Worm (Caenorhabditis elegans) whole organism, L4 larva: ENCODE results near the gene ZK632.9.
A peak's percentile ranks its signal among the peaks of the same experiment; 100 is the strongest.

ENCODE experiments used
- F10B5.3 ChIP-seq: sonication (generic microtip); optimal IDR thresholded peaks from 2 replicates; lab custom pipeline; 2016; ENCODE audit warnings: mild to moderate bottlenecking, missing genetic modification characterization, missing compliant biosample characterization
- F26F4.8 ChIP-seq: fragments of 200-800 bp; sonication (Bioruptor generic); conservative IDR thresholded peaks from 2 replicates; pipeline ENCODE4 v1.3.6; 2022; ENCODE audit warnings: missing genetic modification characterization, missing compliant biosample characterization
- T20F7.1 ChIP-seq: fragments of 200-800 bp; sonication (Bioruptor generic); optimal IDR thresholded peaks from 2 replicates; lab custom pipeline; 2018; ENCODE audit warnings: mild to moderate bottlenecking, missing genetic modification characterization, missing compliant biosample characterization
- T26A8.4 ChIP-seq: fragments of 200-800 bp; sonication (Bioruptor generic); IDR thresholded peaks from 2 replicates; pipeline ENCODE4 v1.3.6; 2022; ENCODE audit warnings: missing genetic modification characterization, missing compliant biosample characterization
- Y105C5A.15 ChIP-seq: fragments of 200-800 bp; sonication (Bioruptor generic); IDR thresholded peaks from 2 replicates; pipeline ENCODE4 v1.3.6; 2022; ENCODE audit warnings: missing genetic modification characterization, missing compliant biosample characterization
- Y5F2A.4 ChIP-seq: fragments of 200-800 bp; sonication (Bioruptor generic); optimal IDR thresholded peaks from 2 replicates; lab custom pipeline; 2018; ENCODE audit warnings: mild to moderate bottlenecking, missing genetic modification characterization, missing compliant biosample characterization
- aha-1 ChIP-seq: fragments of 150-350 bp; peaks from one replicate; lab custom pipeline; 2014; ENCODE audit warnings: missing biosample characterization, missing genetic modification characterization
- ama-1 ChIP-seq: fragments of 150-350 bp; optimal IDR thresholded peaks from 2 replicates; lab custom pipeline; 2014; ENCODE audit warnings: inconsistent platforms, mixed read lengths
- ceh-32 ChIP-seq: sonication (generic microtip); optimal IDR thresholded peaks from 2 replicates; lab custom pipeline; 2016; ENCODE audit warnings: mild to moderate bottlenecking, missing genetic modification characterization, missing compliant biosample characterization; ENCODE audit not compliant: poor library complexity
- ceh-62 ChIP-seq: sonication (generic microtip); optimal IDR thresholded peaks from 2 replicates; lab custom pipeline; 2017; ENCODE audit warnings: missing biosample characterization, missing genetic modification characterization
- daf-19 ChIP-seq: fragments of 200-800 bp; sonication (Bioruptor generic); conservative IDR thresholded peaks from 2 replicates; pipeline ENCODE4 v1.3.6; 2022; ENCODE audit warnings: missing genetic modification characterization, missing compliant biosample characterization
- daf-8 ChIP-seq: fragments of 200-800 bp; sonication (Bioruptor generic); IDR thresholded peaks from 2 replicates; pipeline ENCODE4 v1.3.6; 2022; ENCODE audit warnings: missing genetic modification characterization, missing compliant biosample characterization
- dmd-6 ChIP-seq: fragments of 200-800 bp; sonication (Bioruptor generic); IDR thresholded peaks from 2 replicates; pipeline ENCODE4 v1.3.6; 2022; ENCODE audit warnings: missing genetic modification reagents, missing genetic modification characterization, missing compliant biosample characterization
- dmd-8 ChIP-seq: fragments of 200-800 bp; sonication (Bioruptor generic); IDR thresholded peaks from 2 replicates; pipeline ENCODE4 v1.3.6; 2022; ENCODE audit warnings: missing genetic modification characterization, missing compliant biosample characterization
- dve-1 ChIP-seq: sonication (generic microtip); optimal IDR thresholded peaks from 2 replicates; lab custom pipeline; 2017; ENCODE audit warnings: antibody characterized with exemption, mild to moderate bottlenecking, missing genetic modification characterization, missing compliant biosample characterization; ENCODE audit not compliant: insufficient read depth
- egl-27 ChIP-seq: sonication (generic microtip); optimal IDR thresholded peaks from 3 replicates; lab custom pipeline; 2017; ENCODE audit warnings: missing biosample characterization, missing genetic modification reagents, missing genetic modification characterization
- egl-43 ChIP-seq: fragments of 200-800 bp; sonication (Bioruptor generic); IDR thresholded peaks from 2 replicates; pipeline ENCODE4 v1.3.6; 2022; ENCODE audit warnings: missing genetic modification reagents, missing genetic modification characterization, missing compliant biosample characterization
- fkh-10 ChIP-seq: fragments of 150-350 bp; optimal IDR thresholded peaks from 2 replicates; lab custom pipeline; 2014; ENCODE audit warnings: missing biosample characterization, missing genetic modification reagents, missing genetic modification characterization
- fos-1 ChIP-seq: fragments of 150-350 bp; optimal IDR thresholded peaks from 2 replicates; lab custom pipeline; 2014; ENCODE audit warnings: missing biosample characterization, missing genetic modification characterization
- gei-8 ChIP-seq: fragments of 200-800 bp; sonication (Bioruptor generic); optimal IDR thresholded peaks from 2 replicates; lab custom pipeline; 2018; ENCODE audit warnings: mild to moderate bottlenecking, missing genetic modification characterization, missing compliant biosample characterization
- hif-1 ChIP-seq, 2 experiments: sonication (generic microtip); optimal IDR thresholded peaks; 2 replicates each; lab custom pipeline; 2016 to 2017; ENCODE audit warnings: missing compliant biosample characterization in 2 of 2, missing genetic modification characterization in 2 of 2, missing genetic modification reagents in 2 of 2, missing genotype in 2 of 2, mild to moderate bottlenecking in 1 of 2
- hlh-11 ChIP-seq: fragments of 200-800 bp; sonication (Bioruptor generic); optimal IDR thresholded peaks from 2 replicates; lab custom pipeline; 2018; ENCODE audit warnings: mild to moderate bottlenecking, missing genetic modification characterization, missing compliant biosample characterization
- hlh-30 ChIP-seq: sonication (generic microtip); optimal IDR thresholded peaks from 2 replicates; lab custom pipeline; 2017; ENCODE audit warnings: antibody characterized with exemption, mild to moderate bottlenecking, missing genetic modification characterization, missing compliant biosample characterization; ENCODE audit not compliant: insufficient read depth
- lin-13 ChIP-seq: fragments of 150-350 bp; optimal IDR thresholded peaks from 2 replicates; lab custom pipeline; 2014; ENCODE audit warnings: missing biosample characterization, missing genetic modification reagents, missing genetic modification characterization
- lin-38 ChIP-seq: fragments of 200-800 bp; sonication (Bioruptor generic); IDR thresholded peaks from 2 replicates; pipeline ENCODE4 v1.3.6; 2022; ENCODE audit warnings: missing genetic modification reagents, missing genetic modification characterization, missing compliant biosample characterization
- lsy-2 ChIP-seq, 2 experiments: fragments of 150-350 bp in 1 of 2; sonication (generic microtip) in 1 of 2; optimal IDR thresholded peaks; 2 replicates each; lab custom pipeline; 2014 to 2017; ENCODE audit warnings: missing biosample characterization in 2 of 2, missing genetic modification characterization in 2 of 2
- madf-5 ChIP-seq, 2 experiments: fragments of 200-800 bp; sonication (Bioruptor generic); IDR thresholded peaks; 2 replicates each; pipeline ENCODE4 v1.3.6; 2022; ENCODE audit warnings: missing compliant biosample characterization in 2 of 2, missing genetic modification characterization in 2 of 2
- madf-9 ChIP-seq: fragments of 200-800 bp; sonication (Bioruptor generic); conservative IDR thresholded peaks from 2 replicates; pipeline ENCODE4 v1.3.6; 2022; ENCODE audit warnings: missing genetic modification reagents, missing genetic modification characterization, missing compliant biosample characterization
- mdl-1 ChIP-seq, 2 experiments: fragments of 150-350 bp in 1 of 2; sonication (generic microtip) in 1 of 2; optimal IDR thresholded peaks; 2 replicates each; lab custom pipeline; 2014 to 2017; ENCODE audit warnings: missing biosample characterization in 2 of 2, missing genetic modification characterization in 2 of 2
- mep-1 ChIP-seq: fragments of 150-350 bp; sonication (generic microtip); optimal IDR thresholded peaks from 3 replicates; lab custom pipeline; 2014; ENCODE audit warnings: missing biosample characterization, missing genetic modification characterization
- mes-2 ChIP-seq: sonication (generic microtip); optimal IDR thresholded peaks from 2 replicates; lab custom pipeline; 2016; ENCODE audit warnings: missing genotype, mild to moderate bottlenecking, missing genetic modification characterization, missing compliant biosample characterization; ENCODE audit not compliant: poor library complexity, severe bottlenecking
- mxl-2 ChIP-seq: fragments of 200-800 bp; sonication (Bioruptor generic); conservative IDR thresholded peaks from 2 replicates; pipeline ENCODE4 v1.3.6; 2022; ENCODE audit warnings: missing genetic modification reagents, missing genetic modification characterization, missing compliant biosample characterization
- nhr-102 ChIP-seq: sonication (generic microtip); optimal IDR thresholded peaks from 2 replicates; lab custom pipeline; 2016; ENCODE audit warnings: mild to moderate bottlenecking, missing genetic modification characterization, moderate library complexity, missing compliant biosample characterization
- nhr-11 ChIP-seq: fragments of 150-350 bp; optimal IDR thresholded peaks from 2 replicates; lab custom pipeline; 2014; ENCODE audit warnings: missing biosample characterization, missing genetic modification characterization
- nhr-111 ChIP-seq: fragments of 200-800 bp; sonication (Bioruptor generic); optimal IDR thresholded peaks from 2 replicates; lab custom pipeline; 2018; ENCODE audit warnings: mild to moderate bottlenecking, missing genetic modification characterization, missing compliant biosample characterization
- nhr-25 ChIP-seq: sonication (generic microtip); optimal IDR thresholded peaks from 2 replicates; lab custom pipeline; 2017; ENCODE audit warnings: missing genetic modification characterization, mild to moderate bottlenecking, missing compliant biosample characterization, antibody characterized with exemption, moderate library complexity, borderline replicate concordance; ENCODE audit not compliant: insufficient read depth
- nhr-28 ChIP-seq: fragments of 150-350 bp; optimal IDR thresholded peaks from 2 replicates; lab custom pipeline; 2014; ENCODE audit warnings: missing biosample characterization, missing genetic modification characterization
- nhr-42 ChIP-seq: fragments of 200-800 bp; sonication (Bioruptor generic); IDR thresholded peaks from 2 replicates; pipeline ENCODE4 v1.3.6; 2022; ENCODE audit warnings: missing genetic modification characterization, missing compliant biosample characterization
- nhr-48 ChIP-seq: sonication (generic microtip); optimal IDR thresholded peaks from 2 replicates; lab custom pipeline; 2016; ENCODE audit warnings: mild to moderate bottlenecking, missing genetic modification characterization, missing compliant biosample characterization
- nhr-76 ChIP-seq: fragments of 150-350 bp; optimal IDR thresholded peaks from 2 replicates; lab custom pipeline; 2014; ENCODE audit warnings: missing biosample characterization, missing genetic modification characterization
- nhr-77 ChIP-seq: fragments of 150-350 bp; optimal IDR thresholded peaks from 2 replicates; lab custom pipeline; 2014; ENCODE audit warnings: missing biosample characterization, missing genetic modification characterization
- pqm-1 ChIP-seq: sonication (generic microtip); optimal IDR thresholded peaks from 2 replicates; lab custom pipeline; 2017; ENCODE audit warnings: missing biosample characterization, missing genetic modification characterization
- sdz-12 ChIP-seq: fragments of 200-800 bp; sonication (Bioruptor generic); optimal IDR thresholded peaks from 2 replicates; lab custom pipeline; 2018; ENCODE audit warnings: mild to moderate bottlenecking, missing genetic modification characterization, missing compliant biosample characterization
- set-16 ChIP-seq: fragments of 200-800 bp; sonication (Bioruptor generic); IDR thresholded peaks from 2 replicates; pipeline ENCODE4 v1.3.6; 2022; ENCODE audit warnings: missing genetic modification reagents, missing genetic modification characterization, missing compliant biosample characterization
- skn-1 ChIP-seq: fragments of 150-350 bp; optimal IDR thresholded peaks from 2 replicates; lab custom pipeline; 2014; ENCODE audit warnings: missing biosample characterization, missing genetic modification characterization
- spr-3 ChIP-seq: fragments of 200-800 bp; sonication (Bioruptor generic); optimal IDR thresholded peaks from 2 replicates; lab custom pipeline; 2018; ENCODE audit warnings: mild to moderate bottlenecking, missing genetic modification characterization, missing compliant biosample characterization
- unc-130 ChIP-seq: sonication (generic microtip); optimal IDR thresholded peaks from 2 replicates; lab custom pipeline; 2016; ENCODE audit warnings: missing genetic modification reagents, missing genetic modification characterization, missing compliant biosample characterization
- unc-62 ChIP-seq, 3 experiments: fragments of 150-350 bp in 1 of 3; sonication (generic microtip); optimal IDR thresholded peaks in 2 of 3; peaks in 1 of 3; 1 replicate in 1 of 3; 2 replicates in 2 of 3; lab custom pipeline; 2014 to 2017; ENCODE audit warnings: missing biosample characterization in 3 of 3, missing genetic modification characterization in 3 of 3, missing genetic modification reagents in 3 of 3, missing genotype in 1 of 3
- vab-7 ChIP-seq: fragments of 200-800 bp; sonication (Bioruptor generic); IDR thresholded peaks from 2 replicates; pipeline ENCODE4 v1.3.6; 2022; ENCODE audit warnings: missing genetic modification reagents, missing genetic modification characterization, missing compliant biosample characterization
- zfp-2 ChIP-seq: sonication (generic microtip); optimal IDR thresholded peaks from 2 replicates; lab custom pipeline; 2016; ENCODE audit warnings: mild to moderate bottlenecking, missing genetic modification characterization, missing compliant biosample characterization
- zfp-3 ChIP-seq: fragments of 200-800 bp; sonication (Bioruptor generic); conservative IDR thresholded peaks from 2 replicates; pipeline ENCODE4 v1.3.6; 2022; ENCODE audit warnings: missing genetic modification reagents, missing genetic modification characterization, missing compliant biosample characterization

Gene ZK632.9

ce11 chrIII:9808179-9808578 lies 17.1 kb downstream of the ZK632.9 start, which contains the start of gene gtap-2:
Gene gtap-2 (plus strand): TSS chrIII:9808544.
- TF ChIP-seq nhr-111 (GFP tag; lab: Kevin White, UChicago), result no peak
- peak in 1 of 2 experiments; percentile 54 for TF ChIP-seq hif-1 (tag; optimal IDR thresholded peaks at IDR 0.05; lab: Kevin White, UChicago)
- no peak for TF ChIP-seq daf-19 (GFP tag; lab: Robert Waterston, UW)
- no peak for TF ChIP-seq ceh-62 (tag; lab: Kevin White, UChicago)
- TF ChIP-seq hlh-11 (tag; lab: Kevin White, UChicago), result no peak
- TF ChIP-seq aha-1 (tag; lab: Kevin White, UChicago), result no peak
- TF ChIP-seq unc-130 (GFP tag; lab: Kevin White, UChicago), result no peak
- TF ChIP-seq nhr-77 (tag; lab: Kevin White, UChicago), result no peak
- peak; percentile 3 for TF ChIP-seq dve-1 (tag; lab: Kevin White, UChicago)
- no peak for TF ChIP-seq spr-3
- no peak for TF ChIP-seq Y105C5A.15 (GFP tag; lab: Robert Waterston, UW)
- TF ChIP-seq egl-27, result no peak
- TF ChIP-seq gei-8 (GFP tag; lab: Kevin White, UChicago), result no peak
- TF ChIP-seq egl-43 (GFP tag; lab: Robert Waterston, UW), result no peak
- TF ChIP-seq T26A8.4 (GFP tag; lab: Robert Waterston, UW), result no peak
- no peak for TF ChIP-seq dmd-8
- TF ChIP-seq fkh-10 (GFP tag; lab: Kevin White, UChicago), result no peak
- peak; percentile 35 for TF ChIP-seq mes-2 (tag; lab: Kevin White, UChicago)
- no peak for TF ChIP-seq daf-8
- no peak for TF ChIP-seq skn-1 (tag; lab: Kevin White, UChicago)
- no peak for TF ChIP-seq nhr-102 (tag; lab: Kevin White, UChicago)
- TF ChIP-seq F26F4.8 (GFP tag; lab: Robert Waterston, UW), result no peak
- no peak for TF ChIP-seq pqm-1
- no peak for TF ChIP-seq lin-13 (GFP tag; lab: Kevin White, UChicago)
- no peak for TF ChIP-seq unc-62 (GFP tag; optimal IDR thresholded peaks at IDR 0.05 in 1 of 2; lab: Kevin White, UChicago)
- no peak for TF ChIP-seq unc-62 (tag; optimal IDR thresholded peaks at IDR 0.05; lab: Kevin White, UChicago)
- no peak for TF ChIP-seq mxl-2 (GFP tag; lab: Robert Waterston, UW)
- no peak for TF ChIP-seq zfp-3 (GFP tag; lab: Robert Waterston, UW)
- TF ChIP-seq mdl-1 (tag; optimal IDR thresholded peaks at IDR 0.05; lab: Kevin White, UChicago), result no peak
- peak; percentile 37 for TF ChIP-seq T20F7.1 (GFP tag; lab: Kevin White, UChicago)
- no peak for TF ChIP-seq Y5F2A.4 (GFP tag; lab: Kevin White, UChicago)
- TF ChIP-seq ceh-32 (tag; lab: Kevin White, UChicago), result no peak
- TF ChIP-seq nhr-48, result no peak
- TF ChIP-seq lsy-2 (tag; optimal IDR thresholded peaks at IDR 0.05; lab: Kevin White, UChicago), result peak in 1 of 2 experiments; percentile 37
- TF ChIP-seq hlh-30 (tag; lab: Kevin White, UChicago), result peak; percentile 9
- TF ChIP-seq nhr-76 (tag; lab: Kevin White, UChicago), result no peak
- no peak for TF ChIP-seq F10B5.3 (tag; lab: Kevin White, UChicago)
- no peak for TF ChIP-seq mep-1 (tag; lab: Kevin White, UChicago)
- TF ChIP-seq zfp-2 (tag; lab: Kevin White, UChicago), result no peak
- TF ChIP-seq ama-1 (lab: Kevin White, UChicago), result no peak
- no peak for TF ChIP-seq dmd-6 (GFP tag; lab: Robert Waterston, UW)
- TF ChIP-seq sdz-12 (GFP tag; lab: Kevin White, UChicago), result no peak
- TF ChIP-seq nhr-42, result no peak
- TF ChIP-seq madf-9 (GFP tag; lab: Robert Waterston, UW), result no peak
- TF ChIP-seq nhr-28, result no peak
- TF ChIP-seq madf-5 (GFP tag; IDR thresholded peaks at IDR 0.05; lab: Robert Waterston, UW), result no peak
- TF ChIP-seq set-16 (GFP tag; lab: Robert Waterston, UW), result no peak
- peak; percentile 53 for TF ChIP-seq lin-38 (GFP tag; lab: Robert Waterston, UW)
- no peak for TF ChIP-seq nhr-11
- no peak for TF ChIP-seq fos-1 (tag; lab: Kevin White, UChicago)
- no peak for TF ChIP-seq nhr-25 (tag; lab: Kevin White, UChicago)
- TF ChIP-seq vab-7 (GFP tag; lab: Robert Waterston, UW), result no peak
